ENCODE assay signal across 2 fruit fly cellular contexts in genomic region chr3L:9897164-9897783, dm6.
TF ChIP-seq lines count a peak whose summit lies in the region.

No protein-coding gene starts in this region.

TF ChIP-seq in whole organism, embryonic, 481 proteins besides CTCF, POLR2A, EP300 and RAD21 (continued from another document):
- TF ChIP-seq exex (tag; optimal IDR thresholded peaks at IDR 0.05; lab: Kevin White, UChicago) (peak; percentile 44), rib (GFP tag; IDR thresholded peaks at IDR 0.05; lab: Robert Waterston, UW) (peak; percentile 72), lab (GFP tag; optimal IDR thresholded peaks at IDR 0.05; lab: Kevin White, UChicago) (peak; percentile 21), Xbp1 (GFP tag; optimal IDR thresholded peaks at IDR 0.05; lab: Kevin White, UChicago) (peak; percentile 39), shn (GFP tag; optimal IDR thresholded peaks at IDR 0.05; lab: Kevin White, UChicago) (peak; percentile 27), nau (GFP tag; optimal IDR thresholded peaks at IDR 0.05; lab: Kevin White, UChicago) (no peak), Hmr (GFP tag; optimal IDR thresholded peaks at IDR 0.05; lab: Kevin White, UChicago) (peak; percentile 1), lbe (GFP tag; optimal IDR thresholded peaks at IDR 0.05; lab: Kevin White, UChicago) (peak; percentile 20), CG2120 (GFP tag; optimal IDR thresholded peaks at IDR 0.05; lab: Kevin White, UChicago) (peak; percentile 27), HLH4C (GFP tag; IDR thresholded peaks at IDR 0.05; lab: Robert Waterston, UW; ENCODE audit: partially characterized antibody) (no peak), hkb (optimal IDR thresholded peaks at IDR 0.05; lab: Kevin White, UChicago) (no peak), hkb (GFP tag; IDR thresholded peaks at IDR 0.05; lab: Robert Waterston, UW) (peak; percentile 33; the same call in 1 of the 2 replicates), sug (tag; optimal IDR thresholded peaks at IDR 0.05; lab: Kevin White, UChicago) (peak; percentile 39), CG17328 (GFP tag; IDR thresholded peaks at IDR 0.05; lab: Robert Waterston, UW) (0 out of 2 replicates have a peak, but pooled peaks have one; percentile 25), kay (GFP tag; optimal IDR thresholded peaks at IDR 0.05; lab: Kevin White, UChicago) (peak; percentile 7), CG34422 (GFP tag; IDR thresholded peaks at IDR 0.05; lab: Robert Waterston, UW) (0 out of 3 replicates have a peak, but pooled peaks have one; percentile 8), sens (GFP tag; lab: Kevin White, UChicago) (peak; percentile 68), zfh1 (GFP tag; IDR thresholded peaks at IDR 0.05; lab: Robert Waterston, UW) (no peak), bsh (GFP tag; optimal IDR thresholded peaks at IDR 0.05; lab: Kevin White, UChicago) (peak in 1 of 2 experiments; percentile 9), sd (tag; optimal IDR thresholded peaks at IDR 0.05; lab: Kevin White, UChicago) (peak; percentile 35), Pdp1 (GFP tag; optimal IDR thresholded peaks at IDR 0.05; lab: Kevin White, UChicago) (peak in 1 of 2 experiments; percentile 2), dysf (GFP tag; IDR thresholded peaks at IDR 0.05; lab: Robert Waterston, UW) (0 out of 3 replicates have a peak, but pooled peaks have one; percentile 7), gem (tag; optimal IDR thresholded peaks at IDR 0.05; lab: Kevin White, UChicago) (peak; percentile 34)
TF ChIP-seq in whole organism, embryonic: peak in this region for 31.

TF ChIP-seq in whole organism, prepupa, 60 proteins besides CTCF, POLR2A, EP300 and RAD21 (continued from another document):
- TF ChIP-seq CG32006 (GFP tag; optimal IDR thresholded peaks at IDR 0.05; lab: Kevin White, UChicago), result peak; percentile 54
- TF ChIP-seq lz (GFP tag; optimal IDR thresholded peaks at IDR 0.05; lab: Kevin White, UChicago), result peak; percentile 27
- TF ChIP-seq CG31627 (GFP tag; optimal IDR thresholded peaks at IDR 0.05; lab: Kevin White, UChicago), result peak; percentile 56
- TF ChIP-seq OdsH (GFP tag; optimal IDR thresholded peaks at IDR 0.05; lab: Kevin White, UChicago), result peak; percentile 53
- no peak for TF ChIP-seq ss (GFP tag; optimal IDR thresholded peaks at IDR 0.05; lab: Kevin White, UChicago)
- TF ChIP-seq CG7368 (GFP tag; optimal IDR thresholded peaks at IDR 0.05; lab: Kevin White, UChicago), result no peak
- no peak for TF ChIP-seq eg (GFP tag; IDR thresholded peaks at IDR 0.05; lab: Robert Waterston, UW)
- peak; percentile 51 for TF ChIP-seq acj6 (GFP tag; optimal IDR thresholded peaks at IDR 0.05; lab: Kevin White, UChicago)
- no peak for TF ChIP-seq CG11762 (GFP tag; optimal IDR thresholded peaks at IDR 0.05; lab: Kevin White, UChicago; ENCODE audit: insufficient read depth)
- no peak for TF ChIP-seq Hr38 (GFP tag; optimal IDR thresholded peaks at IDR 0.05; lab: Kevin White, UChicago)
- no peak for TF ChIP-seq dsx (GFP tag; optimal IDR thresholded peaks at IDR 0.05; lab: Kevin White, UChicago; ENCODE audit: poor library complexity, severe bottlenecking)
- no peak for TF ChIP-seq CG11294 (GFP tag; IDR thresholded peaks at IDR 0.05; lab: Robert Waterston, UW)
- no peak for TF ChIP-seq CG15336 (GFP tag; IDR thresholded peaks at IDR 0.05; lab: Robert Waterston, UW)
- TF ChIP-seq Sox15 (GFP tag; optimal IDR thresholded peaks at IDR 0.05; lab: Kevin White, UChicago), result peak; percentile 3
- peak; percentile 34 for TF ChIP-seq CG8632 (GFP tag; optimal IDR thresholded peaks at IDR 0.05; lab: Kevin White, UChicago)
- peak; percentile 41 for TF ChIP-seq Smox (GFP tag; optimal IDR thresholded peaks at IDR 0.05; lab: Kevin White, UChicago)
- peak; percentile 40 for TF ChIP-seq CG10631 (GFP tag; optimal IDR thresholded peaks at IDR 0.05; lab: Kevin White, UChicago)
- peak; percentile 54 for TF ChIP-seq Met (GFP tag; optimal IDR thresholded peaks at IDR 0.05; lab: Kevin White, UChicago)
- peak; percentile 30 for TF ChIP-seq Ets96B (tag; optimal IDR thresholded peaks at IDR 0.05; lab: Kevin White, UChicago)
- peak; percentile 20 for TF ChIP-seq cyc (GFP tag; optimal IDR thresholded peaks at IDR 0.05; lab: Kevin White, UChicago)
- no peak for TF ChIP-seq CG8319 (GFP tag; optimal IDR thresholded peaks at IDR 0.05; lab: Kevin White, UChicago)
- TF ChIP-seq CG3032 (tag; optimal IDR thresholded peaks at IDR 0.05; lab: Kevin White, UChicago), result no peak
- TF ChIP-seq Eip93F (GFP tag; optimal IDR thresholded peaks at IDR 0.05; lab: Kevin White, UChicago), result peak; percentile 14
- TF ChIP-seq Hr39 (GFP tag; optimal IDR thresholded peaks at IDR 0.05; lab: Kevin White, UChicago), result peak; percentile 48
- no peak for TF ChIP-seq CG4318 (GFP tag; optimal IDR thresholded peaks at IDR 0.05; lab: Kevin White, UChicago)
- peak; percentile 61 for TF ChIP-seq esn (GFP tag; optimal IDR thresholded peaks at IDR 0.05; lab: Kevin White, UChicago)
- no peak for TF ChIP-seq net (GFP tag; optimal IDR thresholded peaks at IDR 0.05; lab: Kevin White, UChicago)
- TF ChIP-seq Gug (GFP tag; IDR thresholded peaks at IDR 0.05; lab: Robert Waterston, UW), result no peak
- no peak for TF ChIP-seq CG6276 (GFP tag; optimal IDR thresholded peaks at IDR 0.05; lab: Kevin White, UChicago)
- TF ChIP-seq CG8119 (GFP tag; IDR thresholded peaks at IDR 0.05; lab: Robert Waterston, UW), result 0 out of 3 replicates have a peak, but pooled peaks have one; percentile 13
- TF ChIP-seq salr (GFP tag; optimal IDR thresholded peaks at IDR 0.05; lab: Kevin White, UChicago), result no peak
- peak; percentile 93 for TF ChIP-seq svp (GFP tag; lab: Kevin White, UChicago)
- peak; percentile 46 for TF ChIP-seq Sox102F (GFP tag; optimal IDR thresholded peaks at IDR 0.05; lab: Kevin White, UChicago)
- TF ChIP-seq CG6792 (GFP tag; optimal IDR thresholded peaks at IDR 0.05; lab: Kevin White, UChicago), result peak; percentile 36
- no peak for TF ChIP-seq CG16779 (tag; optimal IDR thresholded peaks at IDR 0.05; lab: Kevin White, UChicago)
- no peak for TF ChIP-seq Lpt (GFP tag; optimal IDR thresholded peaks at IDR 0.05; lab: Kevin White, UChicago)
- peak; percentile 39 for TF ChIP-seq CG34406 (GFP tag; optimal IDR thresholded peaks at IDR 0.05; lab: Kevin White, UChicago)
- peak; percentile 69 for TF ChIP-seq vri (GFP tag; optimal IDR thresholded peaks at IDR 0.05; lab: Kevin White, UChicago)
